Fruit fly (Drosophila melanogaster): ENCODE measurements around the gene Ino80.

- TF ChIP-seq CG9948 (tag; optimal IDR thresholded peaks at IDR 0.05), result no peak
- no peak for TF ChIP-seq gl (tag; optimal IDR thresholded peaks at IDR 0.05)
- TF ChIP-seq CG15710 (tag; optimal IDR thresholded peaks at IDR 0.05), result no peak
- no peak for TF ChIP-seq fd96Ca (GFP tag; IDR thresholded peaks at IDR 0.05)
- no peak for TF ChIP-seq Pif1B (GFP tag; optimal IDR thresholded peaks at IDR 0.05)
- TF ChIP-seq CG34367 (tag; optimal IDR thresholded peaks at IDR 0.05), result no peak
- no peak for TF ChIP-seq rn (GFP tag; IDR thresholded peaks at IDR 0.05)
- TF ChIP-seq CG4496 (GFP tag; IDR thresholded peaks at IDR 0.05), result no peak
- TF ChIP-seq Pif1A (GFP tag; optimal IDR thresholded peaks at IDR 0.05), result no peak
- no peak for TF ChIP-seq Snoo (tag; optimal IDR thresholded peaks at IDR 0.05)
- no peak for TF ChIP-seq CG32121 (GFP tag; IDR thresholded peaks at IDR 0.05)
- TF ChIP-seq EcR (GFP tag; optimal IDR thresholded peaks at IDR 0.05), result no peak
- no peak for TF ChIP-seq CG10348 (GFP tag; IDR thresholded peaks at IDR 0.05)
- TF ChIP-seq Ets98B (GFP tag; IDR thresholded peaks at IDR 0.05), result no peak
These were observed 52.5 kb downstream of the Ino80 start for dm6 chr3R:19350375-19350943.
